Fruit fly (Drosophila melanogaster) whole organism, embryonic: ENCODE results near the gene CG42512.
A peak's percentile ranks its signal among the peaks of the same experiment; 100 is the strongest.

Source experiments
- BEAF-32 ChIP-seq: fragments of 200-800 bp; sonication (Bioruptor generic); optimal IDR thresholded peaks from 3 replicates; lab custom pipeline; 2017; ENCODE audit warnings: missing biosample characterization, missing genetic modification characterization, mild to moderate bottlenecking, moderate library complexity, missing genetic modification reagents
- Blimp-1 ChIP-seq: fragments of 200-800 bp; sonication (Bioruptor generic); optimal IDR thresholded peaks from 3 replicates; lab custom pipeline; 2018; ENCODE audit warnings: missing biosample characterization, missing genetic modification characterization, mild to moderate bottlenecking, moderate library complexity, missing genetic modification reagents
- CG11695 ChIP-seq: fragments of 200-800 bp; sonication (Bioruptor generic); IDR thresholded peaks from 3 replicates; pipeline ENCODE4 v1.3.6; 2022; ENCODE audit warnings: missing biosample characterization, missing genetic modification characterization
- CG11723 ChIP-seq: fragments of 200-800 bp; sonication (Bioruptor generic); optimal IDR thresholded peaks from 2 replicates; lab custom pipeline; 2017; ENCODE audit warnings: missing biosample characterization, mild to moderate bottlenecking, missing genetic modification characterization
- CG13123 ChIP-seq: fragments of 200-800 bp; sonication (Bioruptor generic); optimal IDR thresholded peaks from 2 replicates; lab custom pipeline; 2016; ENCODE audit warnings: missing biosample characterization, missing genetic modification characterization
- CG17186 ChIP-seq: fragments of 200-800 bp; sonication (Bioruptor generic); optimal IDR thresholded peaks from 3 replicates; lab custom pipeline; 2017; ENCODE audit warnings: missing biosample characterization, missing genetic modification reagents, missing genetic modification characterization
- CG17359 ChIP-seq: fragments of 200-800 bp; sonication (Bioruptor generic); optimal IDR thresholded peaks from 3 replicates; lab custom pipeline; 2018; ENCODE audit warnings: missing biosample characterization, mild to moderate bottlenecking, missing genetic modification characterization, moderate library complexity
- CG2129 ChIP-seq: fragments of 200-800 bp; sonication (Bioruptor generic); IDR thresholded peaks from 2 replicates; pipeline ENCODE4 v1.3.6; 2022; ENCODE audit warnings: missing biosample characterization, missing genetic modification characterization; ENCODE audit not compliant: partially characterized antibody
- CG2678 ChIP-seq: fragments of 200-800 bp; sonication (Bioruptor generic); optimal IDR thresholded peaks from 3 replicates; lab custom pipeline; 2019; ENCODE audit warnings: missing biosample characterization, mild to moderate bottlenecking, missing genetic modification characterization, moderate library complexity
- CG34376 ChIP-seq: fragments of 200-800 bp; sonication (Bioruptor generic); optimal IDR thresholded peaks from 2 replicates; lab custom pipeline; 2018; ENCODE audit warnings: missing biosample characterization, mild to moderate bottlenecking, missing genetic modification characterization
- CG4730 ChIP-seq: fragments of 200-800 bp; sonication (Bioruptor generic); IDR thresholded peaks from 2 replicates; pipeline ENCODE4 v1.3.6; 2022; ENCODE audit warnings: missing biosample characterization, missing genetic modification characterization
- CG6791 ChIP-seq: fragments of 200-800 bp; sonication (Bioruptor generic); IDR thresholded peaks from 3 replicates; pipeline ENCODE4 v1.3.6; 2022; ENCODE audit warnings: missing biosample characterization, missing genetic modification characterization; ENCODE audit not compliant: partially characterized antibody
- CG8388 ChIP-seq: fragments of 200-800 bp; sonication (Bioruptor generic); optimal IDR thresholded peaks from 2 replicates; lab custom pipeline; 2019; ENCODE audit warnings: missing biosample characterization, mild to moderate bottlenecking, missing genetic modification characterization, moderate library complexity
- Dad ChIP-seq: fragments of 200-800 bp; sonication (Bioruptor generic); optimal IDR thresholded peaks from 3 replicates; lab custom pipeline; 2016; ENCODE audit warnings: missing biosample characterization, missing genetic modification characterization
- Doc2 ChIP-seq: fragments of 200-800 bp; sonication (Bioruptor generic); IDR thresholded peaks from 2 replicates; pipeline ENCODE4 v1.3.6; 2022; ENCODE audit warnings: missing biosample characterization, missing genetic modification characterization
- Doc3 ChIP-seq: fragments of 200-800 bp; sonication (Bioruptor generic); IDR thresholded peaks from 3 replicates; pipeline ENCODE4 v1.3.6; 2022; ENCODE audit warnings: missing biosample characterization, missing genetic modification characterization; ENCODE audit not compliant: partially characterized antibody
- Dp ChIP-seq: fragments of 200-800 bp; sonication (Bioruptor generic); optimal IDR thresholded peaks from 2 replicates; lab custom pipeline; 2018; ENCODE audit warnings: missing biosample characterization, mild to moderate bottlenecking, missing genetic modification characterization, moderate library complexity
- Eip74EF ChIP-seq, 2 experiments: fragments of 200-800 bp in 1 of 2; fragments of >200 bp in 1 of 2; sonication (Bioruptor generic) in 1 of 2; optimal IDR thresholded peaks; 2 replicates each; lab custom pipeline; 2017 to 2019; ENCODE audit warnings: missing biosample characterization in 2 of 2, missing genetic modification characterization in 2 of 2, mild to moderate bottlenecking in 1 of 2, moderate library complexity in 1 of 2
- Ets97D ChIP-seq: fragments of 200-800 bp; sonication (Bioruptor generic); optimal IDR thresholded peaks from 3 replicates; lab custom pipeline; 2016; ENCODE audit warnings: missing biosample characterization, missing genetic modification characterization
- GATAe ChIP-seq: fragments of 200-800 bp; sonication (Bioruptor generic); conservative IDR thresholded peaks from 2 replicates; pipeline ENCODE4 v1.3.6; 2022; ENCODE audit warnings: missing biosample characterization, missing genetic modification characterization
- MESR4 ChIP-seq: fragments of 200-800 bp; sonication (Bioruptor generic); optimal IDR thresholded peaks from 2 replicates; lab custom pipeline; 2018; ENCODE audit warnings: missing biosample characterization, mild to moderate bottlenecking, missing genetic modification characterization, moderate library complexity
- NFAT ChIP-seq: fragments of 200-800 bp; sonication (Bioruptor generic); IDR thresholded peaks from 2 replicates; pipeline ENCODE4 v1.3.6; 2022; ENCODE audit warnings: missing biosample characterization, missing genetic modification characterization
- Neu2 ChIP-seq: fragments of 200-800 bp; sonication (Bioruptor generic); optimal IDR thresholded peaks from 3 replicates; lab custom pipeline; 2016; ENCODE audit warnings: missing biosample characterization, missing genetic modification characterization, borderline replicate concordance
- Oaz ChIP-seq: fragments of 200-800 bp; sonication (Bioruptor generic); IDR thresholded peaks from 2 replicates; pipeline ENCODE4 v1.3.6; 2022; ENCODE audit warnings: missing biosample characterization, missing genetic modification characterization
- Sox100B ChIP-seq: fragments of 200-800 bp; sonication (Bioruptor generic); optimal IDR thresholded peaks from 3 replicates; lab custom pipeline; 2018; ENCODE audit warnings: missing biosample characterization, mild to moderate bottlenecking, missing genetic modification characterization
- Sry-β ChIP-seq: fragments of 200-800 bp; sonication (Bioruptor generic); optimal IDR thresholded peaks from 2 replicates; lab custom pipeline; 2018; ENCODE audit warnings: missing biosample characterization, mild to moderate bottlenecking, missing genetic modification characterization, moderate library complexity
- Trl ChIP-seq, 3 experiments: fragments of >200 bp in 2 of 3; fragments of 200-800 bp in 1 of 3; sonication (Bioruptor generic) in 1 of 3; optimal IDR thresholded peaks; 2 replicates in 1 of 3; 3 replicates in 2 of 3; lab custom pipeline; 2016 to 2017; ENCODE audit warnings: missing biosample characterization in 1 of 3, missing genetic modification characterization in 1 of 3
- Xbp1 ChIP-seq: fragments of 200-800 bp; sonication (Bioruptor generic); optimal IDR thresholded peaks from 3 replicates; lab custom pipeline; 2016; ENCODE audit warnings: missing biosample characterization, mild to moderate bottlenecking, missing genetic modification characterization
- amos ChIP-seq: fragments of 200-800 bp; sonication (Bioruptor generic); IDR thresholded peaks from 2 replicates; pipeline ENCODE4 v1.3.6; 2022; ENCODE audit warnings: missing biosample characterization, missing genetic modification characterization; ENCODE audit not compliant: partially characterized antibody
- danr ChIP-seq: fragments of 200-800 bp; sonication (Bioruptor generic); IDR thresholded peaks from 2 replicates; pipeline ENCODE4 v1.3.6; 2022; ENCODE audit warnings: missing biosample characterization, missing genetic modification characterization
- dmrt99B ChIP-seq: fragments of 200-800 bp; sonication (Bioruptor generic); optimal IDR thresholded peaks from 2 replicates; lab custom pipeline; 2018; ENCODE audit warnings: missing biosample characterization, mild to moderate bottlenecking, missing genetic modification characterization, moderate library complexity
- fd102C ChIP-seq: fragments of 200-800 bp; sonication (Bioruptor generic); optimal IDR thresholded peaks from 2 replicates; lab custom pipeline; 2018; ENCODE audit warnings: missing biosample characterization, mild to moderate bottlenecking, missing genetic modification characterization, moderate library complexity
- fu2 ChIP-seq: fragments of 200-800 bp; sonication (Bioruptor generic); optimal IDR thresholded peaks from 2 replicates; lab custom pipeline; 2016; ENCODE audit warnings: missing biosample characterization, missing genetic modification characterization
- gem ChIP-seq: fragments of 200-800 bp; sonication (Bioruptor generic); optimal IDR thresholded peaks from 2 replicates; lab custom pipeline; 2019; ENCODE audit warnings: missing biosample characterization, mild to moderate bottlenecking, missing genetic modification characterization, moderate library complexity
- grau ChIP-seq: fragments of 200-800 bp; optimal IDR thresholded peaks from 3 replicates; lab custom pipeline; 2019; ENCODE audit warnings: missing biosample characterization, mild to moderate bottlenecking, missing genetic modification characterization, moderate library complexity
- h ChIP-seq: fragments of >200 bp; optimal IDR thresholded peaks from 2 replicates; lab custom pipeline; 2017
- jigr1 ChIP-seq: fragments of 200-800 bp; sonication (Bioruptor generic); IDR thresholded peaks from 3 replicates; pipeline ENCODE4 v1.3.6; 2022; ENCODE audit warnings: missing biosample characterization, missing genetic modification characterization
- ken ChIP-seq: fragments of 200-800 bp; sonication (Bioruptor generic); IDR thresholded peaks from 3 replicates; pipeline ENCODE4 v1.3.6; 2022; ENCODE audit warnings: missing biosample characterization, missing genetic modification characterization
- luna ChIP-seq: fragments of 200-800 bp; sonication (Bioruptor generic); optimal IDR thresholded peaks from 2 replicates; lab custom pipeline; 2016; ENCODE audit warnings: missing biosample characterization, missing genetic modification characterization
- mirr ChIP-seq: fragments of 200-800 bp; sonication (Bioruptor generic); optimal IDR thresholded peaks from 3 replicates; lab custom pipeline; 2018; ENCODE audit warnings: missing biosample characterization, mild to moderate bottlenecking, missing genetic modification characterization
- nerfin-2 ChIP-seq: fragments of 200-800 bp; sonication (Bioruptor generic); IDR thresholded peaks from 2 replicates; pipeline ENCODE4 v1.3.6; 2022; ENCODE audit warnings: missing biosample characterization, missing genetic modification characterization; ENCODE audit not compliant: partially characterized antibody
- nmo ChIP-seq: fragments of 200-800 bp; sonication (Bioruptor generic); optimal IDR thresholded peaks from 2 replicates; lab custom pipeline; 2018; ENCODE audit warnings: missing biosample characterization, mild to moderate bottlenecking, missing genetic modification characterization, moderate library complexity
- p53 ChIP-seq: fragments of 200-800 bp; sonication (Bioruptor generic); optimal IDR thresholded peaks from 2 replicates; lab custom pipeline; 2016; ENCODE audit warnings: missing biosample characterization, missing genetic modification characterization
- pb ChIP-seq: fragments of 200-800 bp; sonication (Bioruptor generic); optimal IDR thresholded peaks from 3 replicates; lab custom pipeline; 2016; ENCODE audit warnings: missing biosample characterization, missing genetic modification characterization
- row ChIP-seq: fragments of 200-800 bp; sonication (Bioruptor generic); IDR thresholded peaks from 3 replicates; pipeline ENCODE4 v1.3.6; 2022; ENCODE audit warnings: missing biosample characterization, missing genetic modification characterization
- sens ChIP-seq: fragments of 200-800 bp; sonication (Bioruptor generic); peaks from one replicate; lab custom pipeline; 2016; ENCODE audit warnings: missing biosample characterization, missing genetic modification characterization
- sqz ChIP-seq: fragments of 200-800 bp; sonication (Bioruptor generic); optimal IDR thresholded peaks from 3 replicates; lab custom pipeline; 2018; ENCODE audit warnings: missing biosample characterization, mild to moderate bottlenecking, missing genetic modification characterization
- tx ChIP-seq: fragments of 200-800 bp; sonication (Bioruptor generic); optimal IDR thresholded peaks from 2 replicates; lab custom pipeline; 2016; ENCODE audit warnings: missing biosample characterization, missing genetic modification characterization
- zf30C ChIP-seq: fragments of 200-800 bp; sonication (Bioruptor generic); optimal IDR thresholded peaks from 3 replicates; lab custom pipeline; 2018; ENCODE audit warnings: missing biosample characterization, mild to moderate bottlenecking, missing genetic modification characterization
- zfh2 ChIP-seq: fragments of 200-800 bp; sonication (Bioruptor generic); optimal IDR thresholded peaks from 2 replicates; lab custom pipeline; 2016; ENCODE audit warnings: missing biosample characterization, missing genetic modification characterization

Gene CG42512

DNA sequence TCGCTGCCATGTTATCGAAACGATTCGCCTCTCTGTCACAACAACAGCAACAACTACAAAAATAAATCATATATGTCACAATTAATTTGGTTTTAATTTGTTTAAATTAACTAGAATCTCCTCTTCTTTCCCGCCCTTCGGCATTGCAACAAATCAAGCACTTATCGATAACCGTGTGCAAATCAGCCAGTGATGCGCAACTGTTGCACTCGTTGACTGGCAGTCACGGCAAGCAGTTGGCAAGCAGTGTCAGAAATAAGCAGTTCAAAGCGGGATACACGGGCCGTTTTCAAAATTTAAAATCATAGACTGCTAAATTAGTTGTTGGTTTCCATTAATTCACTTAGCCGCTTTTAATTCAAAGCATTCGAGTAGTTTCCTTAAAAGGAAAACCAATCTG is 32.6 kb downstream of the CG42512 start, which contains the start of gene Axs (continued):
- TF ChIP-seq CG17186 (GFP tag; lab: Kevin White, UChicago) (peak; percentile 40), Sox100B (no peak), zfh2 (peak; percentile 30), mirr (no peak), pb (GFP tag; lab: Kevin White, UChicago) (peak; percentile 37), CG6791 (GFP tag; lab: Robert Waterston, UW) (peak; percentile 75), fu2 (GFP tag; lab: Kevin White, UChicago) (no peak), fd102C (GFP tag; lab: Kevin White, UChicago) (no peak), nmo (peak; percentile 63), CG8388 (GFP tag; lab: Kevin White, UChicago) (no peak), Neu2 (GFP tag; lab: Kevin White, UChicago) (no peak), dmrt99B (tag; lab: Kevin White, UChicago) (no peak), CG34376 (GFP tag; lab: Kevin White, UChicago) (no peak), CG13123 (GFP tag; lab: Kevin White, UChicago) (no peak), CG17359 (no peak), GATAe (GFP tag; lab: Robert Waterston, UW) (no peak), sqz (no peak), zf30C (GFP tag; lab: Kevin White, UChicago) (no peak), CG2678 (tag; lab: Kevin White, UChicago) (no peak), Xbp1 (GFP tag; lab: Kevin White, UChicago) (peak; percentile 57), p53 (GFP tag; lab: Kevin White, UChicago) (peak; percentile 45), Sry-β (GFP tag; lab: Kevin White, UChicago) (peak; percentile 87), row (GFP tag; lab: Robert Waterston, UW) (peak; percentile 49; the same call in 1 of the 3 replicates), Blimp-1 (GFP tag; lab: Kevin White, UChicago) (no peak), Dp (GFP tag; lab: Kevin White, UChicago) (peak; percentile 98), h (lab: Kevin White, UChicago) (no peak), Eip74EF (GFP tag; optimal IDR thresholded peaks at IDR 0.05; lab: Kevin White, UChicago) (peak in 1 of 2 experiments; percentile 81), Ets97D (GFP tag; lab: Kevin White, UChicago) (peak; percentile 81), jigr1 (GFP tag; lab: Robert Waterston, UW) (no peak), gem (peak; percentile 17), ken (GFP tag; lab: Robert Waterston, UW) (no peak), CG4730 (no peak), CG11695 (GFP tag; lab: Robert Waterston, UW) (no peak), NFAT (peak; percentile 40; the same call in 1 of the 2 replicates), sens (GFP tag; lab: Kevin White, UChicago) (peak; percentile 76), luna (GFP tag; lab: Kevin White, UChicago) (no peak), Oaz (no peak), MESR4 (GFP tag; lab: Kevin White, UChicago) (peak; percentile 15), Dad (peak; percentile 20), CG11723 (GFP tag; lab: Kevin White, UChicago) (no peak), nerfin-2 (GFP tag; lab: Robert Waterston, UW) (peak; percentile 52), Doc2 (GFP tag; lab: Robert Waterston, UW) (no peak), BEAF-32 (peak; percentile 79), CG2129 (no peak), amos (GFP tag; lab: Robert Waterston, UW) (peak; percentile 77), grau (peak; percentile 38), Trl (optimal IDR thresholded peaks at IDR 0.05; lab: Kevin White, UChicago) (no peak), Trl (GFP tag; optimal IDR thresholded peaks at IDR 0.05; lab: Kevin White, UChicago) (no peak), Doc3 (GFP tag; lab: Robert Waterston, UW) (peak; percentile 44; the same call in 1 of the 3 replicates), tx (GFP tag; lab: Kevin White, UChicago) (peak; percentile 30), danr (GFP tag; lab: Robert Waterston, UW) (no peak)
